Worm (Caenorhabditis elegans) whole organism, L4 larva: ENCODE results near the gene gtap-2.

ENCODE experiments used
- nhr-102 ChIP-seq: sonication (generic microtip); optimal IDR thresholded peaks from 2 replicates; lab custom pipeline; 2016; ENCODE audit warnings: mild to moderate bottlenecking, missing genetic modification characterization, moderate library complexity, missing compliant biosample characterization
- nhr-237 ChIP-seq: sonication (generic microtip); optimal IDR thresholded peaks from 2 replicates; lab custom pipeline; 2017; ENCODE audit warnings: missing biosample characterization, missing genetic modification characterization

DNA sequence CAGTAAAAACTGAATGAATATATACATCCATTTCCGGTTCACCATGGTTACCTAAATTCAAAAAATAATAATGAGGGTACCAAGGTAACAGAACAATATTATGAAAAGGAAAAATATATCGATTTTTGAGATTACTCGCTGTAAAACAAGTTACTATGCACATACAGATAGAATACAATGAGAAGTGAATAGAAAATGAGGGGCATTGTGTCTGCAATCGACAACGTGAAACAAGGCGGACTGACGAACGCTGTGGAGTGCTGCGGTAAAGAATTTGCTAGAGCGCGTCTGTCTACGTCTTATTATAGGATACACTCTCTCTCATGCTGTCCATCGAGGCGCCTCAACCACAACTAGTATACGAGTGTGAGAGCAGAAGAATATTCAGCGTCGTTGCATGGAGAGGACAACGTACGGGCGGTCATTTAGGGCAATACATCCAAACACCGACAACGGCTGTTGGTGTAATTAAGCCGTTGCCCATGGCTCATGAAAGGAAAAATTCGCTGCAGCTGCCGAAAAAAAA, 8.8 kb downstream of the gtap-2 start, which contains the start of gene cnx-1:
- TF ChIP-seq nhr-102 (tag; lab: Kevin White, UChicago) (no peak), nhr-237 (tag; lab: Kevin White, UChicago) (no peak)
